Worm (Caenorhabditis elegans) whole organism, young adult: Measurements from ENCODE around the gene his-70.
A peak's percentile ranks its signal among the peaks of the same experiment; 100 is the strongest.

Experiments used
- B0019.2 ChIP-seq: fragments of 200-800 bp; sonication (Bioruptor generic); conservative IDR thresholded peaks from 2 replicates; pipeline ENCODE4 v1.3.6; 2022; ENCODE audit warnings: missing genetic modification reagents, missing genetic modification characterization, missing compliant biosample characterization
- D2030.7 ChIP-seq: fragments of 200-800 bp; sonication (Bioruptor generic); IDR thresholded peaks from 2 replicates; pipeline ENCODE4 v1.3.6; 2022; ENCODE audit warnings: missing genetic modification reagents, missing genetic modification characterization, missing compliant biosample characterization
- F23B12.7 ChIP-seq: sonication (generic microtip); optimal IDR thresholded peaks from 2 replicates; lab custom pipeline; 2017; ENCODE audit warnings: missing genetic modification characterization, mild to moderate bottlenecking, missing compliant biosample characterization, antibody characterized with exemption, moderate library complexity; ENCODE audit not compliant: insufficient read depth
- F39B2.1 ChIP-seq: fragments of 200-800 bp; sonication (Bioruptor generic); IDR thresholded peaks from 2 replicates; pipeline ENCODE4 v1.3.6; 2022; ENCODE audit warnings: missing genetic modification reagents, missing genetic modification characterization, missing compliant biosample characterization
- Y53F4B.3 ChIP-seq: fragments of 200-800 bp; sonication (Bioruptor generic); IDR thresholded peaks from 2 replicates; pipeline ENCODE4 v1.3.6; 2022; ENCODE audit warnings: missing genetic modification reagents, missing genetic modification characterization, missing compliant biosample characterization
- Y67H2A.10 ChIP-seq: fragments of 200-800 bp; sonication (Bioruptor generic); conservative IDR thresholded peaks from 2 replicates; pipeline ENCODE4 v1.3.6; 2022; ENCODE audit warnings: missing genetic modification reagents, missing genetic modification characterization, missing compliant biosample characterization
- Y79H2A.3 ChIP-seq: fragments of 200-800 bp; sonication (Bioruptor generic); conservative IDR thresholded peaks from 2 replicates; pipeline ENCODE4 v1.3.6; 2022; ENCODE audit warnings: missing genetic modification reagents, missing genetic modification characterization, missing compliant biosample characterization
- Y95B8A.8 ChIP-seq: fragments of 200-800 bp; sonication (Bioruptor generic); IDR thresholded peaks from 2 replicates; pipeline ENCODE4 v1.3.6; 2022; ENCODE audit warnings: missing genetic modification reagents, missing genetic modification characterization, missing compliant biosample characterization
- attf-3 ChIP-seq: fragments of 200-800 bp; sonication (Bioruptor generic); conservative IDR thresholded peaks from 2 replicates; pipeline ENCODE4 v1.3.6; 2022; ENCODE audit warnings: missing genetic modification reagents, missing genetic modification characterization, missing compliant biosample characterization
- cebp-2 ChIP-seq: fragments of 200-800 bp; sonication (Bioruptor generic); IDR thresholded peaks from 2 replicates; pipeline ENCODE4 v1.3.6; 2022; ENCODE audit warnings: missing genetic modification characterization, missing compliant biosample characterization
- ceh-27 ChIP-seq: fragments of 200-800 bp; sonication (Bioruptor generic); optimal IDR thresholded peaks from 2 replicates; lab custom pipeline; 2018; ENCODE audit warnings: mild to moderate bottlenecking, missing genetic modification characterization, moderate library complexity, missing compliant biosample characterization
- ceh-40 ChIP-seq: fragments of 200-800 bp; sonication (Bioruptor generic); IDR thresholded peaks from 2 replicates; pipeline ENCODE4 v1.3.6; 2022; ENCODE audit warnings: missing genetic modification characterization, missing compliant biosample characterization
- ceh-58 ChIP-seq: fragments of 200-800 bp; sonication (Bioruptor generic); IDR thresholded peaks from 2 replicates; pipeline ENCODE4 v1.3.6; 2022; ENCODE audit warnings: missing genetic modification characterization, missing compliant biosample characterization
- chd-7 ChIP-seq: sonication (generic microtip); optimal IDR thresholded peaks from 2 replicates; lab custom pipeline; 2016; ENCODE audit warnings: mild to moderate bottlenecking, missing genetic modification characterization, moderate library complexity, missing compliant biosample characterization
- dpl-1 ChIP-seq: fragments of 150-350 bp; optimal IDR thresholded peaks from 2 replicates; lab custom pipeline; 2014; ENCODE audit warnings: missing biosample characterization, missing genetic modification reagents, missing genetic modification characterization
- ets-4 ChIP-seq: fragments of 200-800 bp; sonication (Bioruptor generic); optimal IDR thresholded peaks from 2 replicates; lab custom pipeline; 2018; ENCODE audit warnings: mild to moderate bottlenecking, missing genetic modification characterization, missing compliant biosample characterization
- him-1 ChIP-seq: sonication (generic microtip); optimal IDR thresholded peaks from 2 replicates; lab custom pipeline; 2016; ENCODE audit warnings: missing genotype, missing genetic modification reagents, missing genetic modification characterization, missing compliant biosample characterization
- let-607 ChIP-seq, 2 experiments: fragments of 200-800 bp in 1 of 2; sonication (Bioruptor generic) in 1 of 2; sonication (generic microtip) in 1 of 2; optimal IDR thresholded peaks; 2 replicates each; lab custom pipeline; 2016 to 2018; ENCODE audit warnings: mild to moderate bottlenecking in 2 of 2, missing compliant biosample characterization in 2 of 2, missing genetic modification characterization in 2 of 2, moderate library complexity in 2 of 2, missing genotype in 1 of 2
- lin-35 ChIP-seq, 3 experiments: fragments of 150-350 bp in 2 of 3; sonication (generic microtip) in 1 of 3; optimal IDR thresholded peaks; 2 replicates each; lab custom pipeline; 2014 to 2018; ENCODE audit warnings: missing biosample characterization in 3 of 3, missing genetic modification characterization in 3 of 3, missing genetic modification reagents in 3 of 3
- lin-54 ChIP-seq: fragments of 200-800 bp; sonication (Bioruptor generic); optimal IDR thresholded peaks from 2 replicates; lab custom pipeline; 2018; ENCODE audit warnings: mild to moderate bottlenecking, missing genetic modification characterization, missing compliant biosample characterization
- lir-1 ChIP-seq: fragments of 200-800 bp; sonication (Bioruptor generic); conservative IDR thresholded peaks from 2 replicates; pipeline ENCODE4 v1.3.6; 2022; ENCODE audit warnings: missing genetic modification reagents, missing genetic modification characterization, missing compliant biosample characterization
- lsl-1 ChIP-seq: fragments of 200-800 bp; sonication (Bioruptor generic); optimal IDR thresholded peaks from 2 replicates; lab custom pipeline; 2018; ENCODE audit warnings: mild to moderate bottlenecking, missing genetic modification characterization, moderate library complexity, missing compliant biosample characterization
- madf-6 ChIP-seq: fragments of 200-800 bp; sonication (Bioruptor generic); IDR thresholded peaks from 2 replicates; pipeline ENCODE4 v1.3.6; 2022; ENCODE audit warnings: missing genetic modification reagents, missing genetic modification characterization, missing compliant biosample characterization
- mel-28 ChIP-seq: sonication (generic microtip); optimal IDR thresholded peaks from 2 replicates; lab custom pipeline; 2016; ENCODE audit warnings: borderline replicate concordance, mild to moderate bottlenecking, missing genetic modification characterization, missing compliant biosample characterization
- nfya-1 ChIP-seq: sonication (generic microtip); optimal IDR thresholded peaks from 2 replicates; lab custom pipeline; 2017; ENCODE audit warnings: antibody characterized with exemption, missing compliant biosample characterization, missing genetic modification characterization, borderline replicate concordance; ENCODE audit not compliant: insufficient read depth
- nfyb-1 ChIP-seq: fragments of 200-800 bp; sonication (Bioruptor generic); IDR thresholded peaks from 2 replicates; pipeline ENCODE4 v1.3.6; 2022; ENCODE audit warnings: missing genetic modification reagents, missing genetic modification characterization, missing compliant biosample characterization
- nhr-179 ChIP-seq: sonication (generic microtip); optimal IDR thresholded peaks from 2 replicates; lab custom pipeline; 2016; ENCODE audit warnings: mild to moderate bottlenecking, missing genetic modification characterization, missing compliant biosample characterization
- nhr-80 ChIP-seq: sonication (generic microtip); optimal IDR thresholded peaks from 2 replicates; lab custom pipeline; 2016; ENCODE audit warnings: missing genetic modification characterization, missing compliant biosample characterization
- nhr-90 ChIP-seq: sonication (generic microtip); optimal IDR thresholded peaks from 2 replicates; lab custom pipeline; 2016; ENCODE audit warnings: missing genotype, mild to moderate bottlenecking, missing genetic modification characterization, missing compliant biosample characterization
- rcor-1 ChIP-seq: fragments of 200-800 bp; sonication (Bioruptor generic); IDR thresholded peaks from 2 replicates; pipeline ENCODE4 v1.3.6; 2022; ENCODE audit warnings: missing genetic modification reagents, missing genetic modification characterization, missing compliant biosample characterization
- rpc-1 ChIP-seq, 2 experiments: fragments of 150-350 bp in 1 of 2; sonication (generic microtip) in 1 of 2; optimal IDR thresholded peaks; 2 replicates each; lab custom pipeline; 2014 to 2018; ENCODE audit warnings: missing biosample characterization in 1 of 2, missing genetic modification characterization in 1 of 2, missing genetic modification reagents in 1 of 2, missing genotype in 1 of 2
- sea-2 ChIP-seq: fragments of 200-800 bp; sonication (Bioruptor generic); IDR thresholded peaks from 2 replicates; pipeline ENCODE4 v1.3.6; 2022; ENCODE audit warnings: missing genetic modification characterization, missing compliant biosample characterization
- snpc-1.1 ChIP-seq: sonication (generic microtip); optimal IDR thresholded peaks from 2 replicates; lab custom pipeline; 2017; ENCODE audit warnings: missing genetic modification characterization, mild to moderate bottlenecking, missing compliant biosample characterization, antibody characterized with exemption, moderate library complexity, missing genotype, missing genetic modification reagents; ENCODE audit not compliant: insufficient read depth
- snpc-3.4 ChIP-seq: sonication (generic microtip); optimal IDR thresholded peaks from 2 replicates; lab custom pipeline; 2017; ENCODE audit warnings: missing genetic modification characterization, mild to moderate bottlenecking, missing compliant biosample characterization, antibody characterized with exemption, moderate library complexity, missing genotype, missing genetic modification reagents
- somi-1 ChIP-seq: fragments of 200-800 bp; sonication (Bioruptor generic); optimal IDR thresholded peaks from 2 replicates; lab custom pipeline; 2018; ENCODE audit warnings: mild to moderate bottlenecking, missing genetic modification characterization, missing compliant biosample characterization
- unc-130 ChIP-seq: sonication (generic microtip); optimal IDR thresholded peaks from 2 replicates; lab custom pipeline; 2016; ENCODE audit warnings: missing genetic modification reagents, missing genetic modification characterization, missing compliant biosample characterization
- unc-62 ChIP-seq: fragments of 150-350 bp; optimal IDR thresholded peaks from 2 replicates; lab custom pipeline; 2014; ENCODE audit warnings: missing biosample characterization, missing genetic modification reagents, missing genetic modification characterization
- zim-3 ChIP-seq: sonication (generic microtip); optimal IDR thresholded peaks from 2 replicates; lab custom pipeline; 2017; ENCODE audit warnings: mild to moderate bottlenecking, missing genetic modification characterization, moderate library complexity, missing compliant biosample characterization
- ztf-18 ChIP-seq: sonication (generic microtip); optimal IDR thresholded peaks from 2 replicates; lab custom pipeline; 2016; ENCODE audit warnings: missing genotype, mild to moderate bottlenecking, missing genetic modification characterization, missing compliant biosample characterization
- ztf-28 ChIP-seq: fragments of 200-800 bp; sonication (Bioruptor generic); IDR thresholded peaks from 2 replicates; pipeline ENCODE4 v1.3.6; 2022; ENCODE audit warnings: missing genetic modification reagents, missing genetic modification characterization, missing compliant biosample characterization

Gene his-70

ce11 chrIII:4087565-4087964 lies 27.6 kb upstream of the his-70 start (continued):
- no peak for TF ChIP-seq lsl-1
- TF ChIP-seq nhr-179 (tag; lab: Kevin White, UChicago): no peak
- peak; percentile 61 for TF ChIP-seq somi-1
- no peak for TF ChIP-seq nfya-1
- peak; percentile 29 for TF ChIP-seq nhr-80 (tag; lab: Kevin White, UChicago)
- TF ChIP-seq zim-3 (tag; lab: Kevin White, UChicago): no peak
- no peak for TF ChIP-seq attf-3 (GFP tag; lab: Robert Waterston, UW)
- no peak for TF ChIP-seq F23B12.7 (tag; lab: Kevin White, UChicago)
- TF ChIP-seq snpc-1.1: no peak
- TF ChIP-seq chd-7: no peak
- no peak for TF ChIP-seq ztf-28 (GFP tag; lab: Robert Waterston, UW)
- TF ChIP-seq snpc-3.4: no peak
- TF ChIP-seq sea-2 (GFP tag; lab: Robert Waterston, UW): no peak
- TF ChIP-seq him-1 (tag; lab: Kevin White, UChicago): no peak
- peak in 1 of 3 experiments; percentile 62 for TF ChIP-seq lin-35 (GFP tag; optimal IDR thresholded peaks at IDR 0.05; lab: Kevin White, UChicago)
- TF ChIP-seq lin-54 (GFP tag; lab: Kevin White, UChicago): peak; percentile 87
- TF ChIP-seq Y53F4B.3 (GFP tag; lab: Robert Waterston, UW): no peak
- no peak for TF ChIP-seq ceh-40 (GFP tag; lab: Robert Waterston, UW)
- no peak for TF ChIP-seq rpc-1 (optimal IDR thresholded peaks at IDR 0.05; lab: Kevin White, UChicago)
- no peak for TF ChIP-seq rpc-1 (tag; optimal IDR thresholded peaks at IDR 0.05; lab: Kevin White, UChicago)
- TF ChIP-seq Y67H2A.10: no peak
- TF ChIP-seq D2030.7 (GFP tag; lab: Robert Waterston, UW): no peak
- peak; percentile 75 for TF ChIP-seq dpl-1
- no peak for TF ChIP-seq let-607 (tag; optimal IDR thresholded peaks at IDR 0.05; lab: Kevin White, UChicago)
- TF ChIP-seq unc-130: no peak
- 0 out of 2 replicates have a peak, but pooled peaks have one; percentile 56 for TF ChIP-seq nfyb-1 (GFP tag; lab: Robert Waterston, UW)
- TF ChIP-seq unc-62: no peak
- 0 out of 2 replicates have a peak, but pooled peaks have one; percentile 39 for TF ChIP-seq rcor-1 (GFP tag; lab: Robert Waterston, UW)
- TF ChIP-seq ceh-58 (GFP tag; lab: Robert Waterston, UW): no peak
- TF ChIP-seq madf-6 (GFP tag; lab: Robert Waterston, UW): no peak
- peak; percentile 33 for TF ChIP-seq ceh-27 (GFP tag; lab: Kevin White, UChicago)
- no peak for TF ChIP-seq Y95B8A.8 (GFP tag; lab: Robert Waterston, UW)
- no peak for TF ChIP-seq mel-28 (tag; lab: Kevin White, UChicago)
- TF ChIP-seq lir-1 (GFP tag; lab: Robert Waterston, UW): no peak
- TF ChIP-seq ztf-18: no peak
- no peak for TF ChIP-seq cebp-2 (GFP tag; lab: Robert Waterston, UW)
- TF ChIP-seq F39B2.1 (GFP tag; lab: Robert Waterston, UW): no peak
- no peak for TF ChIP-seq B0019.2
- no peak for TF ChIP-seq Y79H2A.3 (GFP tag; lab: Robert Waterston, UW)
- TF ChIP-seq ets-4 (GFP tag; lab: Kevin White, UChicago): no peak
- TF ChIP-seq nhr-90 (tag; lab: Kevin White, UChicago): no peak
